Worm (Caenorhabditis elegans): ENCODE measurements around the gene rabx-5.

rabx-5 gene

DNA sequence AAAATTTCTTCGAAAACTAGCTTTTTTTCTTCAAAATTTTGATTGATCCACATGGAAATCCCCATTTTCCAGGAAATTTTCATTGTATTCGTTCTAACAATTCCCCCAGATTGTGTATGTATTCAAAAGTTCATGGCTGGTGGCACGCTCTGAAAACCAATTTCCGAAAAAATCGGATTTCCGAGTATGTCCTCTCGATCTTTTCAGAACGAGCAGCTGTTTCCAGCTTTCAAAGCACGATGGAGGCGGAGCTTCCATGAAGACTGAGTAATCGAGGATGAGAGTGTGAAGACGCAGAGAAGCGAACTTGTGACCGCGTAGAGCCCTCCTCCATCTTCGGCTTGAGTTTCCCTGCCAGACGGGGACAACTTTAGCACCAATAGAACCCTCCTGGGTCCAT is 824 bp upstream of the rabx-5 start (continued):
- TF ChIP-seq sup-37 (GFP tag; optimal IDR thresholded peaks at IDR 0.05) (no peak), ceh-90 (tag; optimal IDR thresholded peaks at IDR 0.05) (no peak), ces-1 (GFP tag; optimal IDR thresholded peaks at IDR 0.05) (no peak), ztf-4 (tag; optimal IDR thresholded peaks at IDR 0.05) (no peak), zip-4 (GFP tag; optimal IDR thresholded peaks at IDR 0.05) (no peak), unc-86 (tag; optimal IDR thresholded peaks at IDR 0.05) (no peak), ceh-88 (GFP tag; IDR thresholded peaks at IDR 0.05) (no peak), C16A3.4 (tag; optimal IDR thresholded peaks at IDR 0.05) (no peak), lsy-2 (tag; optimal IDR thresholded peaks at IDR 0.05) (no peak), grh-1 (GFP tag; IDR thresholded peaks at IDR 0.05) (no peak), aly-2 (tag; optimal IDR thresholded peaks at IDR 0.05) (no peak), lin-14 (GFP tag; optimal IDR thresholded peaks at IDR 0.05) (peak; percentile 26), fkh-10 (GFP tag; optimal IDR thresholded peaks at IDR 0.05) (no peak), nhr-47 (tag; optimal IDR thresholded peaks at IDR 0.05) (peak; percentile 65), ceh-8 (GFP tag; optimal IDR thresholded peaks at IDR 0.05) (no peak), pax-3 (tag; optimal IDR thresholded peaks at IDR 0.05) (no peak), vab-15 (tag; optimal IDR thresholded peaks at IDR 0.05) (no peak), nhr-12 (tag; optimal IDR thresholded peaks at IDR 0.05) (no peak), pag-3 (tag; optimal IDR thresholded peaks at IDR 0.05; ENCODE audit: borderline replicate concordance, insufficient read depth) (no peak), blmp-1 (tag; optimal IDR thresholded peaks at IDR 0.05) (no peak), lin-13 (GFP tag; optimal IDR thresholded peaks at IDR 0.05) (no peak), ets-5 (GFP tag; IDR thresholded peaks at IDR 0.05) (no peak), unc-30 (tag; optimal IDR thresholded peaks at IDR 0.05) (no peak), mef-2 (tag; optimal IDR thresholded peaks at IDR 0.05) (peak; percentile 24), ama-1 (optimal IDR thresholded peaks at IDR 0.05) (no peak), alr-1 (tag; optimal IDR thresholded peaks at IDR 0.05; ENCODE audit: borderline replicate concordance) (no peak), nhr-71 (tag; optimal IDR thresholded peaks at IDR 0.05) (peak; percentile 72), snpc-4 (tag; optimal IDR thresholded peaks at IDR 0.05) (no peak)

DNA sequence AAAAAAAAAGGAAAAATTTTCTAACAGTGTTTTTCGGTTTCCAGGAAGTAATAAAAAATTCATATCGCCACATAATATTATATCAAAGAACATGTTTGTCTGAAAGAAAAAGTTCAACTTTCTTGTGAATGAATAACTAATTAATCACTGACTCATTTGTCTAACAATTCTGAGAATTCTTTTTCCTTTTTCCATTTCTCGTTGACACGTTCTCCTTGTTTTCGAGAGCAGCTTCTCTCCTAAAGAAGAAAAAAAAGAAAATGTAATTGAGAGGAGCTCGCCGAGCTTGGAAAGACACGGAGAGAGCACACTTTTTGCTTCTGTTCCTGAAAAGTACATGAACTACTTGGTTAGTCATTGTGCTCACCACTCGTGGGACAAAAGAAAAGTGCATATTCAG is 3.0 kb downstream of the rabx-5 start:
- no peak for TF ChIP-seq unc-130 (tag; optimal IDR thresholded peaks at IDR 0.05)
- peak; percentile 54 for TF ChIP-seq fkh-8 (tag; optimal IDR thresholded peaks at IDR 0.05)
- no peak for TF ChIP-seq lin-15B (tag; optimal IDR thresholded peaks at IDR 0.05)
- no peak for TF ChIP-seq lin-35 (GFP tag; optimal IDR thresholded peaks at IDR 0.05)
- TF ChIP-seq lsy-2 (tag; optimal IDR thresholded peaks at IDR 0.05) = no peak
- no peak for TF ChIP-seq efl-1 (optimal IDR thresholded peaks at IDR 0.05)
- peak in 1 of 2 experiments; percentile 86 for TF ChIP-seq efl-1 (GFP tag; optimal IDR thresholded peaks at IDR 0.05 in 1 of 2)
- no peak for TF ChIP-seq mep-1 (tag; optimal IDR thresholded peaks at IDR 0.05)
- peak; percentile 69 for TF ChIP-seq dsc-1 (tag; optimal IDR thresholded peaks at IDR 0.05)
- no peak for TF ChIP-seq aly-2 (tag; optimal IDR thresholded peaks at IDR 0.05)
- TF ChIP-seq egl-27 (tag; optimal IDR thresholded peaks at IDR 0.05) = no peak
- no peak for TF ChIP-seq fkh-10 (GFP tag; optimal IDR thresholded peaks at IDR 0.05)
- TF ChIP-seq sptf-1 (tag; optimal IDR thresholded peaks at IDR 0.05) = no peak
- no peak for TF ChIP-seq ztf-11 (tag; optimal IDR thresholded peaks at IDR 0.05)
- no peak for TF ChIP-seq jun-1 (tag; optimal IDR thresholded peaks at IDR 0.05)
- TF ChIP-seq elt-2 (tag; optimal IDR thresholded peaks at IDR 0.05) = no peak
- TF ChIP-seq nhr-76 (tag; optimal IDR thresholded peaks at IDR 0.05) = no peak
- TF ChIP-seq hlh-4 (tag; optimal IDR thresholded peaks at IDR 0.05) = no peak
- peak; percentile 41 for TF ChIP-seq nhr-71 (tag; optimal IDR thresholded peaks at IDR 0.05)
- TF ChIP-seq irx-1 (tag; optimal IDR thresholded peaks at IDR 0.05) = no peak
- TF ChIP-seq rnt-1 (tag; optimal IDR thresholded peaks at IDR 0.05) = no peak
- peak; percentile 36 for TF ChIP-seq nhr-47 (tag; optimal IDR thresholded peaks at IDR 0.05)
- no peak for TF ChIP-seq nhr-77 (tag; optimal IDR thresholded peaks at IDR 0.05)
- TF ChIP-seq egl-13 (tag; optimal IDR thresholded peaks at IDR 0.05) = peak; percentile 13
- TF ChIP-seq ceh-88 (GFP tag; IDR thresholded peaks at IDR 0.05) = no peak
- peak; percentile 51 for TF ChIP-seq unc-86 (tag; optimal IDR thresholded peaks at IDR 0.05)
- TF ChIP-seq mdl-1 (tag; optimal IDR thresholded peaks at IDR 0.05) = no peak
- no peak for TF ChIP-seq ceh-8 (GFP tag; optimal IDR thresholded peaks at IDR 0.05)
- no peak for TF ChIP-seq skn-1 (tag; optimal IDR thresholded peaks at IDR 0.05)
